Worm (Caenorhabditis elegans) whole organism, young adult: ENCODE data around the gene C09F5.1.

Experiments used
- K11D2.4 ChIP-seq: fragments of 200-800 bp; sonication (Bioruptor generic); IDR thresholded peaks from 2 replicates; pipeline ENCODE4 v1.3.6; 2022; ENCODE audit warnings: missing genetic modification reagents, missing genetic modification characterization, missing compliant biosample characterization
- cebp-2 ChIP-seq: fragments of 200-800 bp; sonication (Bioruptor generic); IDR thresholded peaks from 2 replicates; pipeline ENCODE4 v1.3.6; 2022; ENCODE audit warnings: missing genetic modification characterization, missing compliant biosample characterization
- hmg-1.2 ChIP-seq: fragments of 200-800 bp; sonication (Bioruptor generic); IDR thresholded peaks from 2 replicates; pipeline ENCODE4 v1.3.6; 2022; ENCODE audit warnings: missing genetic modification reagents, missing genetic modification characterization, missing compliant biosample characterization
- ztf-25 ChIP-seq: fragments of 200-800 bp; sonication (Bioruptor generic); IDR thresholded peaks from 2 replicates; pipeline ENCODE4 v1.3.6; 2022; ENCODE audit warnings: missing genetic modification reagents, missing genetic modification characterization, missing compliant biosample characterization

- TF ChIP-seq hmg-1.2 (GFP tag; lab: Robert Waterston, UW) (no peak), K11D2.4 (no peak), ztf-25 (GFP tag; lab: Robert Waterston, UW) (no peak), cebp-2 (GFP tag; lab: Robert Waterston, UW) (no peak)
Observed at ce11 chrIII:665173-665757, 6.8 kb downstream of the C09F5.1 start, which contains the start of gene C09F5.3.
